Worm (Caenorhabditis elegans) whole organism, midembryonic: Measurements from ENCODE around the gene F53F1.3.

Source experiments
- T22C8.4 ChIP-seq: fragments of 200-800 bp; sonication (Bioruptor generic); IDR thresholded peaks from 2 replicates; pipeline ENCODE4 v1.3.6; 2022; ENCODE audit warnings: missing genetic modification characterization, missing compliant biosample characterization
- flt-1 ChIP-seq: fragments of 200-800 bp; sonication (Bioruptor generic); IDR thresholded peaks from 2 replicates; pipeline ENCODE4 v1.3.6; 2022; ENCODE audit warnings: missing genetic modification characterization, missing compliant biosample characterization
- klf-2 ChIP-seq: fragments of 200-800 bp; sonication (Bioruptor generic); conservative IDR thresholded peaks from 2 replicates; pipeline ENCODE4 v1.3.6; 2022; ENCODE audit warnings: missing genetic modification reagents, missing genetic modification characterization, missing compliant biosample characterization
- med-1 ChIP-seq: sonication (generic microtip); optimal IDR thresholded peaks from 2 replicates; lab custom pipeline; 2017; ENCODE audit warnings: missing genetic modification characterization, mild to moderate bottlenecking, missing compliant biosample characterization, antibody characterized with exemption, missing genetic modification reagents; ENCODE audit not compliant: insufficient read depth
- ref-1 ChIP-seq: fragments of 200-800 bp; sonication (Bioruptor generic); conservative IDR thresholded peaks from 2 replicates; pipeline ENCODE4 v1.3.6; 2022; ENCODE audit warnings: missing genetic modification reagents, missing genetic modification characterization, missing compliant biosample characterization

ce11 chrV:13420640-13421039 lies 12.6 kb downstream of the F53F1.3 start, which contains the start of gene srv-8:
- TF ChIP-seq T22C8.4, result no peak
- no peak for TF ChIP-seq flt-1 (GFP tag; lab: Robert Waterston, UW)
- TF ChIP-seq med-1 (GFP tag; lab: Kevin White, UChicago), result no peak
- no peak for TF ChIP-seq klf-2 (GFP tag; lab: Robert Waterston, UW)
- no peak for TF ChIP-seq ref-1 (GFP tag; lab: Robert Waterston, UW)
